Worm (Caenorhabditis elegans): ENCODE data around the gene sdz-36.

sdz-36 gene

DNA sequence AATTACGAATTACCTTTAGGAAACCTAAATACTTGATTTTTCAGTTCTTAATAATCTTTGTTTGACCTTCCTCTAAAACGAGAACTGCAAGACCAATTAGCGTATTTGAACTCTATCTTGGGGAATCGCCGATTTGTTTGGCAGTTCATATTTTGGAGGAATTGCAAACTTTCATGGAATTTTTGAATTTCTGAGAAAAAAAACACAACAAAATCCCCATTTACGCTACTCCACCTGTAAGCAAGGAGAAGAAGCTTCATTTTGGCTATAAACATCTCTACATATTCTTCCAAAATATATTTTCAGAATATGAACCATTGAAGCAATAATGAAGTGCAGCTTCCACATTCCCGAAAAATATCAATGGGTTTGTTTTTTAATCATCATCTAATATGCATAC lies 2.1 kb downstream of the sdz-36 start, which contains the start of gene twk-9:
Gene twk-9, plus strand, starts transcription at position 301 of the 400 bp plus-strand sequence.
- TF ChIP-seq ZK185.1 (tag; optimal IDR thresholded peaks at IDR 0.05; ENCODE audit: poor library complexity, severe bottlenecking) (no peak), attf-5 (GFP tag; optimal IDR thresholded peaks at IDR 0.05) (no peak)

DNA sequence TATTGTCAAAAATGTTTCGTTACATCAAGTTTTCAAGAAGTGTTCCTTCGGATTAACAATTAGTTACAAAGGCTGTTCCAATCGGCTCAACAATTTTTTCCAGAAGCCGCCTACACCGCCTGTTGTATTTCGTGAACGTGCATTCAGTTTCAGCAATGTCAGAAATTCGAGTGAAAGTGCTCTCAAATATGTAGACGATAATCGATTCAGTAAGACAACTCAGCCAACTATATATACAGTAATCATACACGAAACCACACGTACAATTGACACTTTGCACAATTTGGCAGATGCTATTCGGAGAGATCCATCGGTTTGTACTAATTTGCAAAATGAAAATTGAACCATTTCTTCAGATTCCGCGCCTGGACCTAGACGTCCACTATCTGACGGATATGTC lies 5.8 kb downstream of the sdz-36 start:
- no peak for TF ChIP-seq attf-5 (GFP tag; optimal IDR thresholded peaks at IDR 0.05)
- TF ChIP-seq madf-6 (GFP tag; IDR thresholded peaks at IDR 0.05): peak; percentile 32; the same call in 1 of the 2 replicates
- TF ChIP-seq hrde-1 (tag; optimal IDR thresholded peaks at IDR 0.05; ENCODE audit: borderline replicate concordance): peak; percentile 42

DNA sequence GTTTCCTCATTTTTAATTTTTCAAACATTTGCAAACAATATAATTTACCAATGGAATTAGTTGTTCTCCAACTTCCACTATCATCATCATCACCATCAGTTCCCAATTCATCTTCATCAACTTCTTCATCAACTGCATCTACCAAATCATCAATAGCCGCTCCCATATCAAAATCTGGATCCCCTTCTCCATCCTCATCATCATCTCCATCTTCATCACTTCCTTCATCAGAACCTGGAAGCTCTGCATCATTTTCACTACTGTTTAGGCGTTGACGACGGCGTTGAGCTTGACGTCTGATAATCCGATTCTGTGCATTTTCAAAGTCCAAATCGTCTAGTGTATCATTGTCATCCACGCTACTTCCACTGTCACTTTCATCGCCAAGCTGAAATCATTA lies 7.1 kb downstream of the sdz-36 start:
- TF ChIP-seq F33H1.4 (GFP tag; IDR thresholded peaks at IDR 0.05) (no peak), lin-35 (GFP tag; optimal IDR thresholded peaks at IDR 0.05) (no peak), ama-1 (optimal IDR thresholded peaks at IDR 0.05) (no peak), ama-1 (GFP tag; optimal IDR thresholded peaks at IDR 0.05) (no peak), tbx-9 (tag; optimal IDR thresholded peaks at IDR 0.05; ENCODE audit: borderline replicate concordance) (no peak), F22D6.2 (tag; optimal IDR thresholded peaks at IDR 0.05) (no peak), ztf-18 (tag; optimal IDR thresholded peaks at IDR 0.05) (no peak), Y67H2A.10 (GFP tag; conservative IDR thresholded peaks at IDR 0.05) (no peak), die-1 (tag; optimal IDR thresholded peaks at IDR 0.05) (no peak), mel-28 (tag; optimal IDR thresholded peaks at IDR 0.05; ENCODE audit: borderline replicate concordance) (no peak), aptf-3 (GFP tag; IDR thresholded peaks at IDR 0.05) (no peak), bed-1 (GFP tag; IDR thresholded peaks at IDR 0.05) (no peak), snpc-1.3 (tag; optimal IDR thresholded peaks at IDR 0.05; ENCODE audit: insufficient read depth) (no peak), B0019.2 (GFP tag; conservative IDR thresholded peaks at IDR 0.05) (no peak), nfyb-1 (GFP tag; IDR thresholded peaks at IDR 0.05) (no peak), F57C9.4 (tag; optimal IDR thresholded peaks at IDR 0.05) (no peak), hrde-1 (tag; optimal IDR thresholded peaks at IDR 0.05; ENCODE audit: borderline replicate concordance) (no peak), madf-10 (tag; optimal IDR thresholded peaks at IDR 0.05) (no peak)

DNA sequence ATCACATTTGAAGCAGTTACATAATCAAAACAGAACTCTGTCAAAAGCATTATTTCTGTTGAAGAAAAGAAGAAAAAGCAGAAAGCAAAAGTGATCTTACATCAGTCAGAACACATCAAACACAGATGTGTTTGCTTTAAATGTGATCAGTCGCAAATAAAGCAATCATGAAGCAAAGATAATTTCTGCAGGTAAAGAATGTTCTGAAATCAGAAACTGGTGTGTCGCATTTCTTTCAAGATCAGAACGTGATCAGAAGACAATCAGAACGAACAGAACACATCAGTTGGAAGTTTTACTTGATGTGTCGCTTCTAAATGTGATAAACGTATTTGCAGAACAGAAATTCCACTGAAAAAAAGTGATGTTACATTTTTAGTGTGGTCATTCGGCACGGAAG lies 8.3 kb downstream of the sdz-36 start:
- no peak for TF ChIP-seq gei-17 (GFP tag; optimal IDR thresholded peaks at IDR 0.05)
- no peak for TF ChIP-seq ztf-18 (tag; optimal IDR thresholded peaks at IDR 0.05)
- no peak for TF ChIP-seq sea-2 (GFP tag; IDR thresholded peaks at IDR 0.05)
- peak; percentile 62 for TF ChIP-seq nhr-80 (tag; optimal IDR thresholded peaks at IDR 0.05)

DNA sequence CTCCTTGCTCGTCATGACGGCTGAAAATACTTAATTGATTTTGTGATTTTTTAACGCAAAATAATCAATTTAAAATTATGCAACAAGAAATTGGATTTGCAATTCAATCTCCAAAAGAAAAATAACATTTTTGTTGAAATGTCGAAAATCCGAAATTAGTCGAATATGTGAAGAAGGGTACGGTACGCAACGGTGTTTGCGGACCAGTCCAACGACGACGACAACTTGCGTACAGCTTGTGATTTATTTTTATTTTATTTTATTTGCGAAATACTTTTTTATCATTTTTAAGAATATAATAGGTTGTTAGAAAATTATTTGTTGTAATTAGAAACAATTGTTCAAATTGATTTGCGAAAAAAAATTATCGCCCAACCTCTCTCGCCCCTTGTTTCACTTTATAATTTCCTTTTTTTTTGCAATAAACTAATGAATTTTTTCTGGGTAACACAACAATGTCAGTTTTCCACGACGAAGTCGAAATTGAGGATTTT lies 16.0 kb downstream of the sdz-36 start, which contains the start of the genes dcaf-1 and dph-3:
Gene dcaf-1, minus strand, starts transcription at position 20 of the 494 bp plus-strand sequence.
Gene dph-3, plus strand, starts transcription at position 444 of the 494 bp plus-strand sequence.
- TF ChIP-seq nhr-120 (GFP tag; IDR thresholded peaks at IDR 0.05) (no peak), unc-62 (GFP tag; optimal IDR thresholded peaks at IDR 0.05) (no peak), ceh-91 (GFP tag; IDR thresholded peaks at IDR 0.05) (no peak), lsl-1 (GFP tag; optimal IDR thresholded peaks at IDR 0.05) (peak; percentile 73), bed-1 (GFP tag; IDR thresholded peaks at IDR 0.05) (no peak), die-1 (tag; optimal IDR thresholded peaks at IDR 0.05) (no peak)

DNA sequence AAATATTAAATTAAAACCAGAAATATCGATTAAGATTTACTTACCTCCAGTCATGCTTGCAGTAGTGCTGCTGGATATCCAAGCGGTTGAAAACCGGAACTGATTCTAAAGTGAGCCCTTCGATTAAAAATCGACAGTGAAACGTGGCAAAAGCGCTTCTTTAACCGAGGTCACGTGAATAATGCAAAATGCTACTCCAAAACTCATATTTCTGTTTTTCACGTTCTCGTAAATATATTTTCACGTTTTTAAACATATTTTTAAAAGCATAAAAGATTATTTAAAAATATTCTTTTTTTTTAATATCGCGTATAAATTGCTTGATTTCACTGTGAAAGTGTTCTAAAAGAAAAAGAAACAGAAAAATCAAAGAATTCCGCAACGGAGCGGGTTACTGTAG lies 18.5 kb downstream of the sdz-36 start, which contains the start of gene ant-1.3:
Gene ant-1.3, minus strand, starts transcription at position 101 of the 400 bp plus-strand sequence.
- TF ChIP-seq madf-10 (tag; optimal IDR thresholded peaks at IDR 0.05): no peak
- TF ChIP-seq F55B11.4 (tag; optimal IDR thresholded peaks at IDR 0.05; ENCODE audit: borderline replicate concordance, insufficient read depth): no peak
- TF ChIP-seq ceh-91 (GFP tag; IDR thresholded peaks at IDR 0.05): no peak
- no peak for TF ChIP-seq Y56A3A.18 (GFP tag; IDR thresholded peaks at IDR 0.05)
- no peak for TF ChIP-seq rec-8 (tag; optimal IDR thresholded peaks at IDR 0.05)
- no peak for TF ChIP-seq B0019.2 (GFP tag; conservative IDR thresholded peaks at IDR 0.05)
- TF ChIP-seq nfya-1 (tag; optimal IDR thresholded peaks at IDR 0.05; ENCODE audit: borderline replicate concordance, insufficient read depth): no peak
- TF ChIP-seq ztf-26 (tag; optimal IDR thresholded peaks at IDR 0.05): no peak
- no peak for TF ChIP-seq egl-44 (GFP tag; IDR thresholded peaks at IDR 0.05)
- TF ChIP-seq nhr-90 (tag; optimal IDR thresholded peaks at IDR 0.05): no peak
- no peak for TF ChIP-seq hlh-12 (tag; optimal IDR thresholded peaks at IDR 0.05)
- no peak for TF ChIP-seq T07F8.4 (tag; optimal IDR thresholded peaks at IDR 0.05)

Data from whole organism, young adult.